Worm (Caenorhabditis elegans): ENCODE results near the gene aipl-1.

The aipl-1 gene

DNA sequence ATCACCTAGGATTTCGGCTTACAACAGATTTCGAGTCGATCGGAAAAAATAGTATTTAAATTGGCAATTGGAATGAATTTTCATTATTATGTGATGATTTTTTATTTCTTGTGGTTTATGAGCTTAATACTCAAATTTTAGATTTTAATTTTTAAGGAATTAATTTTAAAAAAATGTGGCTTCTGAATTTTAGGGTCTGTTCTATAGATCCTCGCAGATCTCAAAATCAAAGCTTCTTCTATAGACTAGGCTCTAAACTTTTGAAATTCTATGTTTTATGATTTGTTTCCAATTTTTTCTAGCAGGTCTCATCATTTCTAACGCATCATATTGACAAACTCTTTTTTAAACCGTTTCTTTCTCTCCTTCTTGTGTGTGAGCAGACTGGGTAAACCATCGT, 43.9 kb downstream of the aipl-1 start, which contains the start of gene txt-12:
TSS of gene txt-12 (plus strand) at position 301 of the 400 bp plus-strand sequence.
- TF ChIP-seq sea-1 (GFP tag; conservative IDR thresholded peaks at IDR 0.05) (no peak), F13C5.2 (tag; optimal IDR thresholded peaks at IDR 0.05) (no peak), hmbx-1 (tag; optimal IDR thresholded peaks at IDR 0.05) (no peak), ceh-36 (tag; optimal IDR thresholded peaks at IDR 0.05) (no peak), hmg-4 (GFP tag; optimal IDR thresholded peaks at IDR 0.05) (no peak), ceh-13 (GFP tag; optimal IDR thresholded peaks at IDR 0.05) (no peak)

DNA sequence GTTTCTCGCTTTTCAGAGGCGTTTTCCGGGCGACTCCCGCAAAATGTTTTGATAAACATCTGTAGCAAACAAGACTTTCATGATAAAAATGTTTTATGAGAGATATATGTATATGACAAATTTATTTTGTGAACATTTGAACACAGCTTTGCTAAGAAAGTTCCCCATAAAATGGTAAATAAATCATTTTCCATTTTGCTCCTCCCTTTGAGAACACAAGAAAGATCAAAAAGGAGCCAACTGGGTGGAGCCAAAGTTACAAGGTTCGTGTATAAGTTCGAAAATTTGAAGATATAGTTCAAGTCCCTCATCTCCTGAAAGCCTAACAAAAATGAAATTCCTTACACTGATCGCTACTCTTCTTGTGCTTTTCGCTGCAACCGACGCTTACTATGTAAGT, 46.1 kb downstream of the aipl-1 start, which contains the start of gene C01G10.17:
TSS of gene C01G10.17 (plus strand) at position 301 of the 400 bp plus-strand sequence.
- no peak for TF ChIP-seq F13C5.2 (tag; optimal IDR thresholded peaks at IDR 0.05)
- TF ChIP-seq hmg-4 (GFP tag; optimal IDR thresholded peaks at IDR 0.05) = no peak
- TF ChIP-seq flt-1 (GFP tag; IDR thresholded peaks at IDR 0.05) = no peak
- TF ChIP-seq tra-4 (tag; optimal IDR thresholded peaks at IDR 0.05) = no peak
- TF ChIP-seq pes-1 (GFP tag; IDR thresholded peaks at IDR 0.05) = no peak
- no peak for TF ChIP-seq ceh-36 (tag; optimal IDR thresholded peaks at IDR 0.05)
- no peak for TF ChIP-seq B0310.2 (tag; optimal IDR thresholded peaks at IDR 0.05)
- no peak for TF ChIP-seq aly-1 (tag; optimal IDR thresholded peaks at IDR 0.05)
- TF ChIP-seq tbx-11 (GFP tag; IDR thresholded peaks at IDR 0.05) = no peak
- TF ChIP-seq scrt-1 (GFP tag; IDR thresholded peaks at IDR 0.05) = no peak
- TF ChIP-seq hnd-1 (tag; optimal IDR thresholded peaks at IDR 0.05) = no peak
- TF ChIP-seq ets-7 (tag; optimal IDR thresholded peaks at IDR 0.05) = no peak
- no peak for TF ChIP-seq tbx-37 (GFP tag; conservative IDR thresholded peaks at IDR 0.05)
- TF ChIP-seq sea-1 (GFP tag; conservative IDR thresholded peaks at IDR 0.05) = no peak

DNA sequence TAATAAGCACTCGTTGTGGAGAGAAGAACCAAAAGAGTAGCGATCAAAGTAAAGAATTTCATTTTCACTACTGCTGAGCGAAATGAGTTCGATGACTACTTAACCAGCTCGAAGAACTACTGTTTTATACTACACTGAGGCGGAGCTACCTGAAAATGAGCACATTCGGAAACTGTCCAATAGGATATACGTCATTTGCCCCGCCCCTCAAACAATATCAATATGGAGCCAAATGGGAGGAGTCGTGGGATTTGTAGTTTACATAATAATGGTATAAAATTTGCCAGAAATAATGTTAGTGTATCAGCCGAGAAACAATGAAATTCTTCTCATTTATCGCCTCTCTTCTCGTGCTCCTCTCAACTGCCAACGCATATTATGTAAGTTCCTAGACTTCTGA, 47.2 kb downstream of the aipl-1 start, which contains the start of the genes C01G10.5 and C01G10.4:
TSS of gene C01G10.5 (minus strand) at position 101 of the 400 bp plus-strand sequence.
TSS of gene C01G10.4 (plus strand) at position 303 of the 400 bp plus-strand sequence.
- TF ChIP-seq ceh-36 (tag; optimal IDR thresholded peaks at IDR 0.05) (no peak), B0310.2 (tag; optimal IDR thresholded peaks at IDR 0.05) (no peak), flt-1 (GFP tag; IDR thresholded peaks at IDR 0.05) (no peak), hnd-1 (tag; optimal IDR thresholded peaks at IDR 0.05) (no peak), pes-1 (GFP tag; IDR thresholded peaks at IDR 0.05) (no peak), F13C5.2 (tag; optimal IDR thresholded peaks at IDR 0.05) (no peak), hmg-4 (GFP tag; optimal IDR thresholded peaks at IDR 0.05) (no peak), ceh-13 (GFP tag; optimal IDR thresholded peaks at IDR 0.05) (no peak), aly-1 (tag; optimal IDR thresholded peaks at IDR 0.05) (no peak), tra-4 (tag; optimal IDR thresholded peaks at IDR 0.05) (no peak), sea-1 (GFP tag; conservative IDR thresholded peaks at IDR 0.05) (no peak)

DNA sequence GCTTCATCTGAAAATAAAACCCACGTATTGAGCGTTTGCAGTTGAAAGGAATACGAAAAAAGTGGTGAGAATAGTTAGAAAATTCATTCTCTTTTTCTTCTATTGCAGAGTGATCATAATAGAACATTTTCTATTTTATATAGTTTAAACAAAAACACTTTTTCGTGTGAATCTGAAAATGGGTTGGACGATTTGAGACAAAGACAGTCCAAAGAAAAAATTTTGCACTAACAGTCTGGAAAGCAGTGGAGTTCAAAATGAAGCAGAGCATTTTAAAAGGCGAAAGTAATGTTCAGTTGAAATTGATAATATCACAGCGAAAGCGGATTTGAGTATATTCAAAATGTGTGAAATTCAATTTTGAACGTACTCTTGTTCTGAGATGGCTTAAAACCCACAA, 48.0 kb downstream of the aipl-1 start, which contains the start of gene C01G10.18:
TSS of gene C01G10.18 (minus strand) at position 101 of the 400 bp plus-strand sequence.
- TF ChIP-seq pes-1 (GFP tag; IDR thresholded peaks at IDR 0.05) (no peak), B0310.2 (tag; optimal IDR thresholded peaks at IDR 0.05) (no peak), tra-4 (tag; optimal IDR thresholded peaks at IDR 0.05) (no peak), ama-1 (optimal IDR thresholded peaks at IDR 0.05) (no peak), hmbx-1 (tag; optimal IDR thresholded peaks at IDR 0.05) (no peak)

DNA sequence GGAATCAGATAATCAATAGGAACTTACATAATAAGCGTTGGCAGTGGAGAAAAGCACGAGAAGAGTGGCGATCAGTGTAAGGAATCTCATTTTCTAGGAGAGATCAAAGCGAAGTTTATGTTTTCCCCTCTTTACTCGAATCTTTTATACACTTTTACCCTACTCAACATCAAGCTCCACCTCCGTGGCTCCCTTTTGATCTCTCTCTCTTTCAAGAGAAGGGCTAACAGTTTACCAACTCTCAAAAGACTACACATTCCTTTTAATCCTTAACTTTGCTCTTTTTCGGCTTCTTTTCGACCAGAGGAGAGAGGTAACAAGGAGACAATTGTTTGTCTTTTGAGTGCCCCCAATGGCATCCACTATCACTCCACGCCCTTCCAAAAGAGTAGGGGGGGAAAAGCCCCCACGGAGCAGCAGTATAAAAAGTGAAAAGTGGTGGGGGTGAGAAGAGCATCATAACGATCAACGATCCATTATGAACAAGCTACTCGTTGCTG, 49.3 kb downstream of the aipl-1 start, which contains the start of the genes C01G10.15 and C01G10.6:
TSS of gene C01G10.15 (minus strand) at position 101 of the 500 bp plus-strand sequence.
TSS of gene C01G10.6 (plus strand) at position 450 of the 500 bp plus-strand sequence.
- TF ChIP-seq F13C5.2 (tag; optimal IDR thresholded peaks at IDR 0.05) = no peak
- no peak for TF ChIP-seq ceh-13 (GFP tag; optimal IDR thresholded peaks at IDR 0.05)
- no peak for TF ChIP-seq ama-1 (optimal IDR thresholded peaks at IDR 0.05)
- no peak for TF ChIP-seq tbx-11 (GFP tag; IDR thresholded peaks at IDR 0.05)
- no peak for TF ChIP-seq tra-4 (tag; optimal IDR thresholded peaks at IDR 0.05)
- TF ChIP-seq flt-1 (GFP tag; IDR thresholded peaks at IDR 0.05) = no peak
- TF ChIP-seq ceh-36 (tag; optimal IDR thresholded peaks at IDR 0.05) = no peak
- no peak for TF ChIP-seq scrt-1 (GFP tag; IDR thresholded peaks at IDR 0.05)
- TF ChIP-seq pes-1 (GFP tag; IDR thresholded peaks at IDR 0.05) = no peak
- no peak for TF ChIP-seq aly-1 (tag; optimal IDR thresholded peaks at IDR 0.05)
- no peak for TF ChIP-seq hnd-1 (tag; optimal IDR thresholded peaks at IDR 0.05)

DNA sequence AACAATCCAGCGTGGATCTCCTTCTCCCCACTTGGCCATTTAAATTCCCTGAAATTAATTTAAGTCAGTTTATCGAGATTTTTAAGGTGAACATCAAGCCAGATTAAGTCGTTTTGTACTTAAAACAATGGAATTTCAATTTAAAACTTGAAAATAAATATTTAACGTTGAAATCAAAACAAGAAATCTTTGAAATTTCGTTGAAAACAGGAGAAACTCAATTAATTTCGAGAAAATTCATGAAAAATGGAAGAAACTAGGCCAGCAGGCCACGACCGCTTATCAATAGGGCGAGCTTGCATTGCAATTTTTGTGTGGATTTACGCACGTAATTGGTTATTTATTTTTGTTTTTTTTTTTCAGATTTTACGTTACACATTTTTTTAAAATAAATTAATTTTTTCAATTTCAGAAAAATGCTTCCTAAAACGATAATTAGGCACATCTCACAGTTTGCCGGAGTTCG, 51.2 kb downstream of the aipl-1 start, which contains the start of the genes ahsa-1 and C01G10.7:
TSS of gene ahsa-1 (minus strand) at position 51 of the 466 bp plus-strand sequence.
TSS of gene C01G10.7 (plus strand) at position 413 of the 466 bp plus-strand sequence.
- no peak for TF ChIP-seq ceh-13 (GFP tag; optimal IDR thresholded peaks at IDR 0.05)
- TF ChIP-seq ama-1 (optimal IDR thresholded peaks at IDR 0.05) = no peak
- no peak for TF ChIP-seq tbx-11 (GFP tag; IDR thresholded peaks at IDR 0.05)
- no peak for TF ChIP-seq tra-4 (tag; optimal IDR thresholded peaks at IDR 0.05)
- TF ChIP-seq ets-7 (tag; optimal IDR thresholded peaks at IDR 0.05) = peak; percentile 16
- TF ChIP-seq hnd-1 (tag; optimal IDR thresholded peaks at IDR 0.05) = peak; percentile 10
- peak; percentile 78 for TF ChIP-seq pes-1 (GFP tag; IDR thresholded peaks at IDR 0.05)
- peak; percentile 6 for TF ChIP-seq hmbx-1 (tag; optimal IDR thresholded peaks at IDR 0.05)
- peak; percentile 64 for TF ChIP-seq F13C5.2 (tag; optimal IDR thresholded peaks at IDR 0.05)
- no peak for TF ChIP-seq scrt-1 (GFP tag; IDR thresholded peaks at IDR 0.05)
- no peak for TF ChIP-seq B0310.2 (tag; optimal IDR thresholded peaks at IDR 0.05)
- TF ChIP-seq sea-1 (GFP tag; conservative IDR thresholded peaks at IDR 0.05) = no peak
- TF ChIP-seq aly-1 (tag; optimal IDR thresholded peaks at IDR 0.05) = no peak
- TF ChIP-seq flt-1 (GFP tag; IDR thresholded peaks at IDR 0.05) = 0 out of 2 replicates have a peak, but pooled peaks have one; percentile 24
- peak; percentile 70 for TF ChIP-seq tbx-37 (GFP tag; conservative IDR thresholded peaks at IDR 0.05)

Measured in whole organism, early embryonic.